Fruit fly (Drosophila melanogaster) whole organism, prepupa: Measurements from ENCODE around the gene CG8031.

Source experiments
- CG3919 ChIP-seq: fragments of 200-800 bp; sonication (Bioruptor generic); optimal IDR thresholded peaks from 3 replicates; lab custom pipeline; 2016; ENCODE audit warnings: missing biosample characterization, missing genetic modification characterization
- CG4318 ChIP-seq: fragments of 200-800 bp; sonication (Bioruptor generic); optimal IDR thresholded peaks from 3 replicates; lab custom pipeline; 2017; ENCODE audit warnings: missing biosample characterization, mild to moderate bottlenecking, missing genetic modification characterization
- CG6808 ChIP-seq: fragments of 200-800 bp; sonication (Bioruptor generic); optimal IDR thresholded peaks from 3 replicates; lab custom pipeline; 2017; ENCODE audit warnings: missing biosample characterization, missing genetic modification characterization, mild to moderate bottlenecking, moderate library complexity, missing genetic modification reagents
- CG8632 ChIP-seq: fragments of 200-800 bp; sonication (Bioruptor generic); optimal IDR thresholded peaks from 3 replicates; lab custom pipeline; 2016; ENCODE audit warnings: missing biosample characterization, missing genetic modification characterization
- Hr38 ChIP-seq: sonication (Bioruptor generic); optimal IDR thresholded peaks from 2 replicates; lab custom pipeline; 2016; ENCODE audit warnings: missing biosample characterization, missing genetic modification characterization
- OdsH ChIP-seq: fragments of 200-800 bp; sonication (Bioruptor generic); optimal IDR thresholded peaks from 3 replicates; lab custom pipeline; 2016; ENCODE audit warnings: missing biosample characterization, missing genetic modification characterization
- Sox102F ChIP-seq: fragments of 200-800 bp; sonication (Bioruptor generic); optimal IDR thresholded peaks from 2 replicates; lab custom pipeline; 2016; ENCODE audit warnings: missing biosample characterization, mild to moderate bottlenecking, missing genetic modification characterization
- lz ChIP-seq: fragments of 200-800 bp; sonication (Bioruptor generic); optimal IDR thresholded peaks from 3 replicates; lab custom pipeline; 2016; ENCODE audit warnings: missing biosample characterization, missing genetic modification characterization
- spab ChIP-seq: fragments of 200-800 bp; sonication (Bioruptor generic); optimal IDR thresholded peaks from 2 replicates; lab custom pipeline; 2017; ENCODE audit warnings: missing biosample characterization, mild to moderate bottlenecking, missing genetic modification characterization, missing genetic modification reagents

DNA sequence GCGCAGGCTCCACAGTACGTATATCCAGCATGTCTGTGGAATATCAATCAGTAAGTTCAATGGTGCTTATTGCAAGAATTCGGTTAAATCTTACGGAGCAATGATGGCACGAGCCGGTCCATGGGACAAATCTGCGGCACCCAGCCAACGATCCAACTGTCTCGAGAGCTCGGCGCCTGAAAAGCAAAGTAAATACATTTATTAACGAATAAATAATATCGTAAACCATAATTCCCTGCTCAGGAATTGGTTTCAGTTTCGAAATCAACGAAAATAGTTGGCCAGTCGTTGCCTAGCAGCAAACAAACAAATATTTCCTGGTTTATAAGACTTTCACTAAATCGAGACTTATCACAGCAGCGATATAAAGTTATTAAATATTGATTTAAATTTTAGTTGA lies 1.5 kb downstream of the CG8031 start, which contains the start of gene CG11656:
- TF ChIP-seq OdsH (GFP tag; lab: Kevin White, UChicago) (no peak), CG6808 (GFP tag; lab: Kevin White, UChicago) (no peak), CG8632 (no peak), CG3919 (GFP tag; lab: Kevin White, UChicago) (no peak), Hr38 (GFP tag; lab: Kevin White, UChicago) (no peak), spab (GFP tag; lab: Kevin White, UChicago) (no peak), CG4318 (GFP tag; lab: Kevin White, UChicago) (no peak), Sox102F (no peak), lz (no peak)
